Fruit fly (Drosophila melanogaster): ENCODE data around the gene CG46460.

Gene CG46460

DNA sequence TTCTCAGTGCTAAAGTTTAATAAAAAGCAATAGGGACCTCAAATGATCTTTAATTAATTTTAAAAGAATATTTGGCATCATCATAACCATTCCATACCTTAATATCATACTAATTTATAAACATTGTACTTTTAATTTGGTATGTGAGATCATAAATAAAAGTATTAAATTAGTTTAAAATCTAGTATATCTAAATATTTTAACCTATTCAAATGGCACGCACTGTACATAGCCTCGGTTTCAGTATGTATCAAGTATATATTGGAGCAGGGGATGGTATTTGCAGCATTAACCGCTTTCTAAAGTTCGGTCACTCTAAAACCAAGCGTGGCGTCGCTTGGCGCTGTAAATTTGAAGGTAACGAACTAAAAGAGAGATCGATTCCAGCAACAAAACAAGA lies 15.3 kb upstream of the CG46460 start, which contains the start of gene pav:
TSS of gene pav (plus strand) at position 307 of the 400 bp plus-strand sequence.
- TF ChIP-seq CG32006 (GFP tag; optimal IDR thresholded peaks at IDR 0.05): no peak
- no peak for TF ChIP-seq CG8319 (GFP tag; optimal IDR thresholded peaks at IDR 0.05)
- TF ChIP-seq CG16779 (tag; optimal IDR thresholded peaks at IDR 0.05): no peak
- peak; percentile 35; the same call in 2 of the 3 replicates for TF ChIP-seq CG8119 (GFP tag; IDR thresholded peaks at IDR 0.05)
- TF ChIP-seq CG3032 (tag; optimal IDR thresholded peaks at IDR 0.05): peak; percentile 48
- TF ChIP-seq Sox15 (GFP tag; optimal IDR thresholded peaks at IDR 0.05): no peak
- peak; percentile 63 for TF ChIP-seq CG15336 (GFP tag; IDR thresholded peaks at IDR 0.05)
- TF ChIP-seq esn (GFP tag; optimal IDR thresholded peaks at IDR 0.05): peak; percentile 54
- no peak for TF ChIP-seq svp (GFP tag)
- TF ChIP-seq fkh (GFP tag; optimal IDR thresholded peaks at IDR 0.05): no peak
- TF ChIP-seq salr (GFP tag; optimal IDR thresholded peaks at IDR 0.05): no peak
- TF ChIP-seq CG3919 (GFP tag; optimal IDR thresholded peaks at IDR 0.05): no peak
- no peak for TF ChIP-seq fd85E (GFP tag; optimal IDR thresholded peaks at IDR 0.05)
- no peak for TF ChIP-seq Gug (GFP tag; IDR thresholded peaks at IDR 0.05)
- TF ChIP-seq CG6276 (GFP tag; optimal IDR thresholded peaks at IDR 0.05): no peak
- peak; percentile 74 for TF ChIP-seq eg (GFP tag; IDR thresholded peaks at IDR 0.05)
- TF ChIP-seq topi (GFP tag; optimal IDR thresholded peaks at IDR 0.05): no peak
- TF ChIP-seq CG6163 (GFP tag; IDR thresholded peaks at IDR 0.05): 0 out of 3 replicates have a peak, but pooled peaks have one; percentile 48
- no peak for TF ChIP-seq pdm3 (GFP tag; optimal IDR thresholded peaks at IDR 0.05)
- TF ChIP-seq CG11762 (GFP tag; optimal IDR thresholded peaks at IDR 0.05; ENCODE audit: insufficient read depth): no peak
- no peak for TF ChIP-seq Eip75B (GFP tag; optimal IDR thresholded peaks at IDR 0.05)
- TF ChIP-seq CG4318 (GFP tag; optimal IDR thresholded peaks at IDR 0.05): no peak
- TF ChIP-seq vri (GFP tag; optimal IDR thresholded peaks at IDR 0.05): no peak
- peak; percentile 13 for TF ChIP-seq lz (GFP tag; optimal IDR thresholded peaks at IDR 0.05)
- no peak for TF ChIP-seq Met (GFP tag; optimal IDR thresholded peaks at IDR 0.05)
- TF ChIP-seq CG11902 (GFP tag; optimal IDR thresholded peaks at IDR 0.05): no peak
- TF ChIP-seq Ets96B (tag; optimal IDR thresholded peaks at IDR 0.05): no peak

DNA sequence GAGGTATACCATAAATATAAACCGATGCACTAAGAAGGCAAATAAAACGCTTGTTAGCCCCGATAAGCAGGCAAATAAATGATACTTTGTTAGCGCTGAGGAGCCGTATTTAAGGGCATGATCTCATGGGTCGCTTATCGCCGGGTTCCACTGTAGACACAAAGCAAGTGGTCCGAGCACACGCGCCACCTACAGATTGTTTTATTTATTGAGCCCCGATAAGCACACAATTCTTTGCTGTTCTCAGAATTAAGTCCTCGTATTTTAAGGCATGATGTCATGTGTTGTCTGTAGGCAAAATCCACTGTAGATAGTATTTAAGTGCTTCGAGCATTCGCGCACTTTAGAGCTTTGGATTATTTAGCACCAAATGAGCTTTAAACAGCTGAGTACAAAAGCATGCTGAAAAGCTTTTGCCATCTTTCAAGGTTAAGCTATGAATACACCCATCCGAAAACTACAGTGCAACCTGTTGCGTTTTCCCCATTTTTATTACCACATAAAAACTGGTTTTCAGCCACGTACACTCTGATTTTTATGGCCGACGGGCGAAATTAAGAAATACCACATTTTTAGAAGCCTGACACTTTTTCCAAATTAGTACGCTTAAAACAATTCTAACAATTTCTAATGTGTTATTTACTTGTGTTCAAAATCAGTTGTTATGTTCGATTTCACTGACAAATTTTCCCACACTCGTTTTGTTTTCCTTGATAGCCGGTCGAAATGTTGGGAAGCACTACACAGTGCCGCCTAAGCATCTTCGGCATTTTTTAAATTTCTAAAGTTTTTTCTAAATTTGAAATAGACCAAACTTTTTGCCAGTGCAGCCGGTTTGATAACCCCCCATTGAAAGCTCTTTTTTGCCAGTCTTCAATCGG lies 12.6 kb upstream of the CG46460 start, which contains the start of gene Sqor:
TSS of gene Sqor (plus strand) at position 732 of the 881 bp plus-strand sequence.
- TF ChIP-seq Eip75B (GFP tag; optimal IDR thresholded peaks at IDR 0.05): peak; percentile 95
- peak; percentile 86 for TF ChIP-seq dsx (GFP tag; optimal IDR thresholded peaks at IDR 0.05; ENCODE audit: poor library complexity, severe bottlenecking)
- TF ChIP-seq CG6163 (GFP tag; IDR thresholded peaks at IDR 0.05): peak; percentile 95
- peak; percentile 95 for TF ChIP-seq CG6808 (GFP tag; optimal IDR thresholded peaks at IDR 0.05)
- TF ChIP-seq Eip93F (GFP tag; optimal IDR thresholded peaks at IDR 0.05): peak; percentile 82
- TF ChIP-seq Gug (GFP tag; IDR thresholded peaks at IDR 0.05): peak; percentile 92
- peak; percentile 87 for TF ChIP-seq CG11294 (GFP tag; IDR thresholded peaks at IDR 0.05)
- TF ChIP-seq CG11902 (GFP tag; optimal IDR thresholded peaks at IDR 0.05): peak; percentile 88
- peak; percentile 94 for TF ChIP-seq topi (GFP tag; optimal IDR thresholded peaks at IDR 0.05)
- peak; percentile 88 for TF ChIP-seq spab (GFP tag; optimal IDR thresholded peaks at IDR 0.05)
- peak; percentile 94 for TF ChIP-seq lz (GFP tag; optimal IDR thresholded peaks at IDR 0.05)
- TF ChIP-seq CG11762 (GFP tag; optimal IDR thresholded peaks at IDR 0.05; ENCODE audit: insufficient read depth): peak; percentile 90
- peak; percentile 98 for TF ChIP-seq Hr4 (GFP tag; optimal IDR thresholded peaks at IDR 0.05)
- TF ChIP-seq Sox102F (GFP tag; optimal IDR thresholded peaks at IDR 0.05): peak; percentile 97
- TF ChIP-seq vri (GFP tag; optimal IDR thresholded peaks at IDR 0.05): peak; percentile 95
- TF ChIP-seq CG32006 (GFP tag; optimal IDR thresholded peaks at IDR 0.05): peak; percentile 99
- peak; percentile 97 for TF ChIP-seq Sox14 (GFP tag; optimal IDR thresholded peaks at IDR 0.05)
- peak; percentile 94 to 95 for TF ChIP-seq ss (GFP tag; optimal IDR thresholded peaks at IDR 0.05)
- peak; percentile 86 for TF ChIP-seq CG1621 (tag; optimal IDR thresholded peaks at IDR 0.05)
- peak; percentile 91 for TF ChIP-seq cyc (GFP tag; optimal IDR thresholded peaks at IDR 0.05)
- peak; percentile 93 for TF ChIP-seq achi (GFP tag; optimal IDR thresholded peaks at IDR 0.05)
- TF ChIP-seq CG31627 (GFP tag; optimal IDR thresholded peaks at IDR 0.05): peak; percentile 94
- peak; percentile 95 for TF ChIP-seq CG3919 (GFP tag; optimal IDR thresholded peaks at IDR 0.05)
- peak; percentile 94 for TF ChIP-seq acj6 (GFP tag; optimal IDR thresholded peaks at IDR 0.05)
- TF ChIP-seq CG8632 (GFP tag; optimal IDR thresholded peaks at IDR 0.05): peak; percentile 92
- peak; percentile 89 for TF ChIP-seq Ets21C (GFP tag; optimal IDR thresholded peaks at IDR 0.05)
- peak; percentile 94 for TF ChIP-seq eg (GFP tag; IDR thresholded peaks at IDR 0.05)
- peak; percentile 98 for TF ChIP-seq CG3032 (tag; optimal IDR thresholded peaks at IDR 0.05)
- TF ChIP-seq Ets96B (tag; optimal IDR thresholded peaks at IDR 0.05): peak; percentile 86
- peak; percentile 85 for TF ChIP-seq Blimp-1 (GFP tag; optimal IDR thresholded peaks at IDR 0.05)
- TF ChIP-seq CG6854 (GFP tag; optimal IDR thresholded peaks at IDR 0.05): peak; percentile 91
- peak; percentile 95 for TF ChIP-seq OdsH (GFP tag; optimal IDR thresholded peaks at IDR 0.05)
